Fruit fly (Drosophila melanogaster) whole organism, embryonic: Measurements from ENCODE around the gene Ak1.

Source experiments
- Atf3 ChIP-seq: fragments of 200-800 bp; sonication (Bioruptor generic); optimal IDR thresholded peaks from 3 replicates; lab custom pipeline; 2016; ENCODE audit warnings: missing biosample characterization, missing genetic modification characterization
- Bgb ChIP-seq: fragments of 200-800 bp; sonication (Bioruptor generic); IDR thresholded peaks from 2 replicates; pipeline ENCODE4 v1.3.6; 2022; ENCODE audit warnings: missing biosample characterization, missing genetic modification characterization; ENCODE audit not compliant: partially characterized antibody
- CG12071 ChIP-seq: fragments of 200-800 bp; sonication (Bioruptor generic); optimal IDR thresholded peaks from 3 replicates; lab custom pipeline; 2018; ENCODE audit warnings: missing biosample characterization, mild to moderate bottlenecking, missing genetic modification characterization
- CG12769 ChIP-seq: fragments of 200-800 bp; sonication (Bioruptor generic); optimal IDR thresholded peaks from 2 replicates; lab custom pipeline; 2019; ENCODE audit warnings: missing biosample characterization, mild to moderate bottlenecking, missing genetic modification characterization, moderate library complexity
- CG13123 ChIP-seq: fragments of 200-800 bp; sonication (Bioruptor generic); optimal IDR thresholded peaks from 2 replicates; lab custom pipeline; 2016; ENCODE audit warnings: missing biosample characterization, missing genetic modification characterization
- CG13287 ChIP-seq: fragments of 200-800 bp; sonication (Bioruptor generic); IDR thresholded peaks from 2 replicates; pipeline ENCODE4 v1.3.6; 2022; ENCODE audit warnings: missing biosample characterization, missing genetic modification characterization; ENCODE audit not compliant: partially characterized antibody
- CG13894 ChIP-seq: fragments of 200-800 bp; sonication (Bioruptor generic); optimal IDR thresholded peaks from 3 replicates; lab custom pipeline; 2018; ENCODE audit warnings: missing biosample characterization, mild to moderate bottlenecking, missing genetic modification characterization, moderate library complexity
- CG15696 ChIP-seq: fragments of 200-800 bp; sonication (Bioruptor generic); optimal IDR thresholded peaks from 2 replicates; lab custom pipeline; 2019; ENCODE audit warnings: missing biosample characterization, mild to moderate bottlenecking, missing genetic modification characterization, moderate library complexity
- CG16815 ChIP-seq: fragments of 200-800 bp; sonication (Bioruptor generic); optimal IDR thresholded peaks from 3 replicates; lab custom pipeline; 2017; ENCODE audit warnings: missing biosample characterization, mild to moderate bottlenecking, missing genetic modification characterization
- CG1832 ChIP-seq: fragments of 200-800 bp; sonication (Bioruptor generic); optimal IDR thresholded peaks from 2 replicates; lab custom pipeline; 2017; ENCODE audit warnings: missing biosample characterization, mild to moderate bottlenecking, missing genetic modification characterization, inconsistent platforms
- CG2202 ChIP-seq: fragments of 200-800 bp; sonication (Bioruptor generic); optimal IDR thresholded peaks from 2 replicates; lab custom pipeline; 2018; ENCODE audit warnings: missing biosample characterization, mild to moderate bottlenecking, missing genetic modification characterization
- CG2678 ChIP-seq: fragments of 200-800 bp; sonication (Bioruptor generic); optimal IDR thresholded peaks from 3 replicates; lab custom pipeline; 2019; ENCODE audit warnings: missing biosample characterization, mild to moderate bottlenecking, missing genetic modification characterization, moderate library complexity
- CG30403 ChIP-seq: fragments of 200-800 bp; sonication (Bioruptor generic); optimal IDR thresholded peaks from 3 replicates; lab custom pipeline; 2016; ENCODE audit warnings: missing biosample characterization, missing genetic modification characterization
- CG33213 ChIP-seq: fragments of 200-800 bp; sonication (Bioruptor generic); optimal IDR thresholded peaks from 3 replicates; lab custom pipeline; 2016; ENCODE audit warnings: missing biosample characterization, missing genetic modification characterization
- CG3407 ChIP-seq: fragments of 200-800 bp; sonication (Bioruptor generic); optimal IDR thresholded peaks from 2 replicates; lab custom pipeline; 2018; ENCODE audit warnings: missing biosample characterization, mild to moderate bottlenecking, missing genetic modification characterization
- CG34376 ChIP-seq: fragments of 200-800 bp; sonication (Bioruptor generic); optimal IDR thresholded peaks from 2 replicates; lab custom pipeline; 2018; ENCODE audit warnings: missing biosample characterization, mild to moderate bottlenecking, missing genetic modification characterization
- CG4404 ChIP-seq: fragments of 200-800 bp; sonication (Bioruptor generic); IDR thresholded peaks from 2 replicates; pipeline ENCODE4 v1.3.6; 2022; ENCODE audit warnings: missing biosample characterization, missing genetic modification characterization
- CG4854 ChIP-seq: fragments of 200-800 bp; sonication (Bioruptor generic); optimal IDR thresholded peaks from 2 replicates; lab custom pipeline; 2016; ENCODE audit warnings: missing biosample characterization, missing genetic modification characterization, inconsistent platforms
- CG7786 ChIP-seq: fragments of 200-800 bp; sonication (Bioruptor generic); optimal IDR thresholded peaks from 2 replicates; lab custom pipeline; 2016; ENCODE audit warnings: missing biosample characterization, missing genetic modification characterization
- CG8478 ChIP-seq: fragments of >200 bp; optimal IDR thresholded peaks from 2 replicates; lab custom pipeline; 2018
- CG9727 ChIP-seq: fragments of 200-800 bp; sonication (Bioruptor generic); optimal IDR thresholded peaks from 3 replicates; lab custom pipeline; 2017; ENCODE audit warnings: missing biosample characterization, mild to moderate bottlenecking, missing genetic modification characterization
- Dp ChIP-seq: fragments of 200-800 bp; sonication (Bioruptor generic); optimal IDR thresholded peaks from 2 replicates; lab custom pipeline; 2018; ENCODE audit warnings: missing biosample characterization, mild to moderate bottlenecking, missing genetic modification characterization, moderate library complexity
- Elba2 ChIP-seq: fragments of 200-800 bp; sonication (Bioruptor generic); optimal IDR thresholded peaks from 3 replicates; lab custom pipeline; 2016; ENCODE audit warnings: missing biosample characterization, missing genetic modification characterization
- Ets65A ChIP-seq: fragments of 200-800 bp; sonication (Bioruptor generic); peaks from one replicate; lab custom pipeline; 2016; ENCODE audit warnings: missing biosample characterization, missing genetic modification characterization
- Ets97D ChIP-seq: fragments of 200-800 bp; sonication (Bioruptor generic); optimal IDR thresholded peaks from 3 replicates; lab custom pipeline; 2016; ENCODE audit warnings: missing biosample characterization, missing genetic modification characterization
- HLHmδ ChIP-seq: fragments of 200-800 bp; sonication (Bioruptor generic); optimal IDR thresholded peaks from 2 replicates; lab custom pipeline; 2018; ENCODE audit warnings: missing biosample characterization, mild to moderate bottlenecking, missing genetic modification characterization, moderate library complexity
- MBD-R2 ChIP-seq: fragments of 200-800 bp; sonication (Bioruptor generic); IDR thresholded peaks from 2 replicates; pipeline ENCODE4 v1.3.6; 2022; ENCODE audit warnings: missing biosample characterization, missing genetic modification characterization
- Mes4 ChIP-seq: fragments of 200-800 bp; sonication (Bioruptor generic); optimal IDR thresholded peaks from 2 replicates; lab custom pipeline; 2016; ENCODE audit warnings: missing biosample characterization, missing genetic modification characterization
- NfI ChIP-seq: fragments of 200-800 bp; sonication (Bioruptor generic); optimal IDR thresholded peaks from 3 replicates; lab custom pipeline; 2018; ENCODE audit warnings: missing biosample characterization, mild to moderate bottlenecking, missing genetic modification characterization, moderate library complexity
- Oli ChIP-seq: fragments of 200-800 bp; sonication (Bioruptor generic); optimal IDR thresholded peaks from 2 replicates; lab custom pipeline; 2018; ENCODE audit warnings: missing biosample characterization, mild to moderate bottlenecking, missing genetic modification characterization, moderate library complexity
- Optix ChIP-seq: fragments of 200-800 bp; sonication (Bioruptor generic); IDR thresholded peaks from 3 replicates; pipeline ENCODE4 v1.3.6; 2022; ENCODE audit warnings: missing biosample characterization, missing genetic modification characterization
- Poxn ChIP-seq: fragments of 200-800 bp; sonication (Bioruptor generic); IDR thresholded peaks from 2 replicates; pipeline ENCODE4 v1.3.6; 2022; ENCODE audit warnings: missing biosample characterization, missing genetic modification characterization
- Side ChIP-seq: fragments of 200-800 bp; sonication (Bioruptor generic); optimal IDR thresholded peaks from 2 replicates; lab custom pipeline; 2016; ENCODE audit warnings: missing biosample characterization, missing genetic modification characterization
- Six4 ChIP-seq: fragments of 200-800 bp; sonication (Bioruptor generic); optimal IDR thresholded peaks from 2 replicates; lab custom pipeline; 2016; ENCODE audit warnings: missing biosample characterization, missing genetic modification characterization
- Sox102F ChIP-seq: fragments of 200-800 bp; sonication (Bioruptor generic); optimal IDR thresholded peaks from 2 replicates; lab custom pipeline; 2018; ENCODE audit warnings: missing biosample characterization, mild to moderate bottlenecking, missing genetic modification characterization, moderate library complexity
- Vsx1 ChIP-seq: fragments of 200-800 bp; sonication (Bioruptor generic); optimal IDR thresholded peaks from 2 replicates; lab custom pipeline; 2017; ENCODE audit warnings: missing biosample characterization, mild to moderate bottlenecking, missing genetic modification characterization, missing genetic modification reagents
- ash1 ChIP-seq: fragments of 200-800 bp; sonication (Bioruptor generic); optimal IDR thresholded peaks from 2 replicates; lab custom pipeline; 2018; ENCODE audit warnings: missing biosample characterization, mild to moderate bottlenecking, missing genetic modification characterization
- disco-r ChIP-seq: fragments of 200-800 bp; sonication (Bioruptor generic); optimal IDR thresholded peaks from 2 replicates; lab custom pipeline; 2016; ENCODE audit warnings: missing biosample characterization, missing genetic modification characterization
- eyg ChIP-seq: fragments of 200-800 bp; sonication (Bioruptor generic); optimal IDR thresholded peaks from 3 replicates; lab custom pipeline; 2016; ENCODE audit warnings: missing biosample characterization, missing genetic modification characterization
- fru ChIP-seq: fragments of >200 bp; optimal IDR thresholded peaks from 2 replicates; lab custom pipeline; 2017
- hth ChIP-seq: fragments of >200 bp; optimal IDR thresholded peaks from 2 replicates; lab custom pipeline; 2017; ENCODE audit warnings: inconsistent platforms
- jigr1 ChIP-seq: fragments of 200-800 bp; sonication (Bioruptor generic); IDR thresholded peaks from 3 replicates; pipeline ENCODE4 v1.3.6; 2022; ENCODE audit warnings: missing biosample characterization, missing genetic modification characterization
- ken ChIP-seq: fragments of 200-800 bp; sonication (Bioruptor generic); IDR thresholded peaks from 3 replicates; pipeline ENCODE4 v1.3.6; 2022; ENCODE audit warnings: missing biosample characterization, missing genetic modification characterization
- knrl ChIP-seq: fragments of 200-800 bp; sonication (Bioruptor generic); IDR thresholded peaks from 3 replicates; pipeline ENCODE4 v1.3.6; 2022; ENCODE audit warnings: missing biosample characterization, missing genetic modification characterization; ENCODE audit not compliant: partially characterized antibody
- luna ChIP-seq: fragments of 200-800 bp; sonication (Bioruptor generic); optimal IDR thresholded peaks from 2 replicates; lab custom pipeline; 2016; ENCODE audit warnings: missing biosample characterization, missing genetic modification characterization
- p53 ChIP-seq: fragments of 200-800 bp; sonication (Bioruptor generic); optimal IDR thresholded peaks from 2 replicates; lab custom pipeline; 2016; ENCODE audit warnings: missing biosample characterization, missing genetic modification characterization
- pita ChIP-seq: fragments of 200-800 bp; sonication (Bioruptor generic); optimal IDR thresholded peaks from 2 replicates; lab custom pipeline; 2017; ENCODE audit warnings: missing biosample characterization, mild to moderate bottlenecking, missing genetic modification characterization
- salm ChIP-seq: fragments of 200-800 bp; sonication (Bioruptor generic); optimal IDR thresholded peaks from 2 replicates; lab custom pipeline; 2018; ENCODE audit warnings: missing biosample characterization, mild to moderate bottlenecking, missing genetic modification characterization
- stwl ChIP-seq: fragments of 200-800 bp; sonication (Bioruptor generic); optimal IDR thresholded peaks from 3 replicates; lab custom pipeline; 2018; ENCODE audit warnings: missing biosample characterization, mild to moderate bottlenecking, missing genetic modification characterization, moderate library complexity
- twi ChIP-seq: fragments of 200-800 bp; optimal IDR thresholded peaks from 2 replicates; lab custom pipeline; 2019; ENCODE audit warnings: missing biosample characterization, mild to moderate bottlenecking, missing genetic modification characterization, moderate library complexity
- zf30C ChIP-seq: fragments of 200-800 bp; sonication (Bioruptor generic); optimal IDR thresholded peaks from 3 replicates; lab custom pipeline; 2018; ENCODE audit warnings: missing biosample characterization, mild to moderate bottlenecking, missing genetic modification characterization

The Ak1 gene

DNA sequence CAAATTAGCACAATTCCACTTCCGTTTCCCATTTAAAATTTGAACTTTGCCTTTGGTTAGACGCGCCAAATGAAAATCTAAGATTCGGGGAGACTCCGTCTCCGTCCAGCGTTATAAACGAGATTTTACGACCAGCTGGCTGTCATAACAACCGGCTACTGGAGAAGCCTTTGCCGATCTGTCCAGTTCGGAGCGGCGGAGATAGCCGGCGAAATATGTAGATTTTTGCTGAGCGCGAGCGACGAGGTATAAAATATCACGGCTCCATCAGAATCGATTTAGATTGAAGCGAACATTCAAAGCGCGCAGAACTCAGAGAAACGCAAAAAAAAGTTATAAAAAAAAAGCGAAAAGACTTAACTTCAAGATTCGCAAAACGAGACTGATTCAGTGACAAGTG lies 6.4 kb downstream of the Ak1 start, which contains the start of gene CG11529:
TSS of gene CG11529 (plus strand) at position 301 of the 400 bp plus-strand sequence.
- TF ChIP-seq Ets65A (GFP tag; lab: Kevin White, UChicago) (peak; percentile 34), CG13123 (no peak), disco-r (GFP tag; lab: Kevin White, UChicago) (no peak), Optix (GFP tag; lab: Robert Waterston, UW) (no peak), Side (no peak), Atf3 (GFP tag; lab: Kevin White, UChicago) (no peak), CG12769 (tag; lab: Kevin White, UChicago) (peak; percentile 2), Oli (tag; lab: Kevin White, UChicago) (no peak), CG13894 (tag; lab: Kevin White, UChicago) (peak; percentile 7), CG7786 (GFP tag; lab: Kevin White, UChicago) (no peak), Ets97D (GFP tag; lab: Kevin White, UChicago) (no peak), hth (lab: Kevin White, UChicago) (no peak), ash1 (no peak), CG1832 (GFP tag; lab: Kevin White, UChicago) (no peak)

DNA sequence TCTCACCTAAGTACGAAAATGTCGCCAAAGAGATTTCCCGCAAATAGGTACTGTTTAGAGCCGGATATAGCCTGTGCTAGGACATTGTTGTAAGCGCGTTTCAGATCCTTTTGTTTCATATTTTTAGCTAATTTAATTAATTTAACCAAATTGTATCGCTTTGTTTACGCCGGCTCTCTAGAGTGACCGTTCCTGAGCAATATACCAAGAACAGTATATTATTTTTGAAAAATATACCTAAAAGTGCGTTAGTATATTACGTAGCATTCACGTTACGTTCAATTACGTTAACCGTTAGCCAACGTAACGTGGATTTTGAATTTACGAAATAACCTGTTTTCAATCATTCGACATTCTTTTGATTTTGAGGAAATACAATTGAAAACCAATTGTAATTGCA lies 10.4 kb downstream of the Ak1 start, which contains the start of gene thoc6:
TSS of gene thoc6 (minus strand) at position 204 of the 400 bp plus-strand sequence.
- TF ChIP-seq Ets97D (GFP tag; lab: Kevin White, UChicago) (peak; percentile 7), NfI (no peak), zf30C (GFP tag; lab: Kevin White, UChicago) (no peak), p53 (GFP tag; lab: Kevin White, UChicago) (no peak), HLHmδ (GFP tag; lab: Kevin White, UChicago) (no peak), fru (lab: Kevin White, UChicago) (no peak), CG12769 (tag; lab: Kevin White, UChicago) (no peak), MBD-R2 (GFP tag; lab: Robert Waterston, UW) (peak; percentile 77), Bgb (GFP tag; lab: Robert Waterston, UW) (no peak), Elba2 (no peak), luna (GFP tag; lab: Kevin White, UChicago) (no peak), salm (no peak), Dp (GFP tag; lab: Kevin White, UChicago) (peak; percentile 54), Vsx1 (peak; percentile 9), CG3407 (no peak), Sox102F (GFP tag; lab: Kevin White, UChicago) (no peak), CG33213 (GFP tag; lab: Kevin White, UChicago) (no peak), jigr1 (GFP tag; lab: Robert Waterston, UW) (no peak), CG15696 (tag; lab: Kevin White, UChicago) (no peak), Mes4 (GFP tag; lab: Kevin White, UChicago) (no peak), Six4 (GFP tag; lab: Kevin White, UChicago) (no peak), Oli (tag; lab: Kevin White, UChicago) (no peak), twi (tag; lab: Kevin White, UChicago) (no peak), CG30403 (GFP tag; lab: Kevin White, UChicago) (no peak), knrl (GFP tag; lab: Robert Waterston, UW) (no peak), CG4854 (GFP tag; lab: Kevin White, UChicago) (no peak), CG12071 (GFP tag; lab: Kevin White, UChicago) (no peak), CG2678 (no peak), CG16815 (GFP tag; lab: Kevin White, UChicago) (no peak), pita (GFP tag; lab: Kevin White, UChicago) (no peak), CG34376 (no peak), CG2202 (tag; lab: Kevin White, UChicago) (no peak), stwl (tag; lab: Kevin White, UChicago) (peak; percentile 69), CG13287 (GFP tag; lab: Robert Waterston, UW) (peak; percentile 30; the same call in 1 of the 2 replicates), ken (GFP tag; lab: Robert Waterston, UW) (no peak), CG4404 (GFP tag; lab: Robert Waterston, UW) (no peak), CG9727 (GFP tag; lab: Kevin White, UChicago) (no peak), Poxn (GFP tag; lab: Robert Waterston, UW) (no peak), eyg (GFP tag; lab: Kevin White, UChicago) (no peak), CG8478 (lab: Kevin White, UChicago) (no peak)
